Fruit fly (Drosophila melanogaster) whole organism, wandering third instar larva: Measurements from ENCODE around the gene CG33278.

Source experiments
- Dif ChIP-seq: fragments of 200-275, 200-300 bp; sonication (Bioruptor generic); optimal IDR thresholded peaks from 2 replicates; lab custom pipeline; 2018; ENCODE audit warnings: missing biosample characterization, missing genetic modification characterization; ENCODE audit not compliant: partially characterized antibody
- Vsx2 ChIP-seq: fragments of 200-300, 225-300 bp; sonication (Bioruptor generic); optimal IDR thresholded peaks from 2 replicates; lab custom pipeline; 2018; ENCODE audit warnings: missing biosample characterization, missing genetic modification characterization; ENCODE audit not compliant: partially characterized antibody
- dl ChIP-seq, 2 experiments: fragments of 175-275, 200-275 bp in 1 of 2; fragments of 200-275 bp in 1 of 2; sonication (Bioruptor generic); optimal IDR thresholded peaks; lab custom pipeline; 2018; ENCODE audit warnings: mild to moderate bottlenecking in 2 of 2, missing biosample characterization in 2 of 2, missing genetic modification characterization in 2 of 2, moderate library complexity in 2 of 2; ENCODE audit not compliant: partially characterized antibody in 2 of 2, insufficient read depth in 1 of 2
- fru ChIP-seq: fragments of 200-800 bp; sonication (Bioruptor generic); optimal IDR thresholded peaks from 3 replicates; lab custom pipeline; 2016; ENCODE audit warnings: missing biosample characterization, mild to moderate bottlenecking, missing genetic modification characterization
- h ChIP-seq: fragments of 200-800 bp; sonication (Bioruptor generic); optimal IDR thresholded peaks from 3 replicates; lab custom pipeline; 2016; ENCODE audit warnings: missing biosample characterization, mild to moderate bottlenecking, missing genetic modification characterization

- TF ChIP-seq Vsx2 (GFP tag; lab: Kevin White, UChicago), result no peak
- no peak for TF ChIP-seq fru (GFP tag; lab: Kevin White, UChicago)
- TF ChIP-seq dl (GFP tag; optimal IDR thresholded peaks at IDR 0.05; lab: Kevin White, UChicago; ENCODE audit: insufficient read depth in 1 of 2, partially characterized antibody in 2 of 2), result no peak
- no peak for TF ChIP-seq Dif
- no peak for TF ChIP-seq h (GFP tag; lab: Kevin White, UChicago)
Observed at dm6 chr3L:7491564-7491963, 40.9 kb downstream of the CG33278 start, which contains the start of gene Cyp316a1.
